Fruit fly (Drosophila melanogaster) whole organism, pupa: ENCODE results near the gene bon.

Experiments
- CG32121 ChIP-seq: fragments of 200-800 bp; sonication (Bioruptor generic); IDR thresholded peaks from 2 replicates; pipeline ENCODE4 v1.3.6; 2022; ENCODE audit warnings: missing biosample characterization, missing genetic modification characterization
- CG8159 ChIP-seq: fragments of 200-800 bp; sonication (Bioruptor generic); optimal IDR thresholded peaks from 3 replicates; lab custom pipeline; 2018; ENCODE audit warnings: missing biosample characterization, mild to moderate bottlenecking, missing genetic modification characterization, moderate library complexity
- CG9948 ChIP-seq: fragments of 200-800 bp; sonication (Bioruptor generic); optimal IDR thresholded peaks from 2 replicates; lab custom pipeline; 2018; ENCODE audit warnings: missing biosample characterization, mild to moderate bottlenecking, missing genetic modification characterization, moderate library complexity
- EcR ChIP-seq: fragments of 200-800 bp; sonication (Bioruptor generic); optimal IDR thresholded peaks from 3 replicates; lab custom pipeline; 2019; ENCODE audit warnings: missing biosample characterization, missing genetic modification characterization, mild to moderate bottlenecking, moderate library complexity, missing genetic modification reagents
- Ets98B ChIP-seq: fragments of 200-800 bp; sonication (Bioruptor generic); IDR thresholded peaks from 2 replicates; pipeline ENCODE4 v1.3.6; 2022; ENCODE audit warnings: missing biosample characterization, missing genetic modification characterization
- rn ChIP-seq: fragments of 200-800 bp; sonication (Bioruptor generic); IDR thresholded peaks from 2 replicates; pipeline ENCODE4 v1.3.6; 2022; ENCODE audit warnings: missing biosample characterization, missing genetic modification characterization

DNA sequence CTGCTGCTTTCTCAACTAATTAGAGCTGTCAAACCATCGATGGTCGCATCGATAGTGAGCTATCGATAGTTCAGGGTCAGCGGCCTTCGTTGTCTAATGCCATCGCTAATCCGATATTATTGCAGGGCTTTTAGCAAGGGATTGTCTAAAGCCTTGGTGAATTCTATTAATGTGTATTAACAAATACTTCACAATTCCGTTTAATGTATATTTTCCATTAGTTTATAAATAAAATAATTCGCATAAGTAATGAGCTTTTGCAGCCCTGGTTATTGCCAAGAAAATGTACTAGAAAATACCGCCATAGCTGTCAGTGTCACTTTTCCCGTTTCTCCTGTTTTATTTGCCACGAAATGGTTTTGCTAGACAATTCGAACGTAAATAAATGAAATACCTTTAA, 13.1 kb upstream of the bon start, which contains the start of the genes EloB and Srp14:
- TF ChIP-seq CG8159 (tag; lab: Kevin White, UChicago) (no peak), CG9948 (tag; lab: Kevin White, UChicago) (peak; percentile 65), CG32121 (GFP tag; lab: Robert Waterston, UW) (peak; percentile 66), rn (GFP tag; lab: Robert Waterston, UW) (no peak), EcR (peak; percentile 98), Ets98B (GFP tag; lab: Robert Waterston, UW) (peak; percentile 78)
